Worm (Caenorhabditis elegans) whole organism, L4 larva: ENCODE measurements around the gene vap-2.

ENCODE experiments used
- D1046.2 ChIP-seq: fragments of 200-800 bp; sonication (Bioruptor generic); IDR thresholded peaks from 2 replicates; pipeline ENCODE4 v1.3.6; 2022; ENCODE audit warnings: missing genetic modification characterization, missing compliant biosample characterization
- F26F4.8 ChIP-seq: fragments of 200-800 bp; sonication (Bioruptor generic); conservative IDR thresholded peaks from 2 replicates; pipeline ENCODE4 v1.3.6; 2022; ENCODE audit warnings: missing genetic modification characterization, missing compliant biosample characterization
- F49E8.2 ChIP-seq: sonication (generic microtip); optimal IDR thresholded peaks from 2 replicates; lab custom pipeline; 2016; ENCODE audit warnings: missing compliant biosample characterization, mild to moderate bottlenecking, missing genetic modification characterization, borderline replicate concordance
- T26A8.4 ChIP-seq: fragments of 200-800 bp; sonication (Bioruptor generic); IDR thresholded peaks from 2 replicates; pipeline ENCODE4 v1.3.6; 2022; ENCODE audit warnings: missing genetic modification characterization, missing compliant biosample characterization
- Y5F2A.4 ChIP-seq: fragments of 200-800 bp; sonication (Bioruptor generic); optimal IDR thresholded peaks from 2 replicates; lab custom pipeline; 2018; ENCODE audit warnings: mild to moderate bottlenecking, missing genetic modification characterization, missing compliant biosample characterization
- aha-1 ChIP-seq: fragments of 150-350 bp; peaks from one replicate; lab custom pipeline; 2014; ENCODE audit warnings: missing biosample characterization, missing genetic modification characterization
- aly-2 ChIP-seq: sonication (generic microtip); optimal IDR thresholded peaks from 2 replicates; lab custom pipeline; 2018; ENCODE audit warnings: missing biosample characterization, missing genetic modification characterization
- arid-1 ChIP-seq: fragments of 200-800 bp; sonication (Bioruptor generic); conservative IDR thresholded peaks from 2 replicates; pipeline ENCODE4 v1.3.6; 2022; ENCODE audit warnings: missing genetic modification reagents, missing genetic modification characterization, missing compliant biosample characterization
- ceh-32 ChIP-seq: sonication (generic microtip); optimal IDR thresholded peaks from 2 replicates; lab custom pipeline; 2016; ENCODE audit warnings: mild to moderate bottlenecking, missing genetic modification characterization, missing compliant biosample characterization; ENCODE audit not compliant: poor library complexity
- daf-12 ChIP-seq: fragments of 150-350 bp; optimal IDR thresholded peaks from 2 replicates; lab custom pipeline; 2014; ENCODE audit warnings: missing biosample characterization, missing genetic modification reagents, missing genetic modification characterization
- daf-16 ChIP-seq, 3 experiments: sonication (generic microtip); optimal IDR thresholded peaks; 2 replicates each; lab custom pipeline; 2016 to 2017; ENCODE audit warnings: missing genetic modification characterization in 3 of 3, missing genetic modification reagents in 3 of 3, mild to moderate bottlenecking in 2 of 3, missing compliant biosample characterization in 2 of 3, missing biosample characterization in 1 of 3, moderate library complexity in 1 of 3
- dmd-6 ChIP-seq: fragments of 200-800 bp; sonication (Bioruptor generic); IDR thresholded peaks from 2 replicates; pipeline ENCODE4 v1.3.6; 2022; ENCODE audit warnings: missing genetic modification reagents, missing genetic modification characterization, missing compliant biosample characterization
- dve-1 ChIP-seq: sonication (generic microtip); optimal IDR thresholded peaks from 2 replicates; lab custom pipeline; 2017; ENCODE audit warnings: antibody characterized with exemption, mild to moderate bottlenecking, missing genetic modification characterization, missing compliant biosample characterization; ENCODE audit not compliant: insufficient read depth
- egl-27 ChIP-seq: sonication (generic microtip); optimal IDR thresholded peaks from 3 replicates; lab custom pipeline; 2017; ENCODE audit warnings: missing biosample characterization, missing genetic modification reagents, missing genetic modification characterization
- hlh-11 ChIP-seq: fragments of 200-800 bp; sonication (Bioruptor generic); optimal IDR thresholded peaks from 2 replicates; lab custom pipeline; 2018; ENCODE audit warnings: mild to moderate bottlenecking, missing genetic modification characterization, missing compliant biosample characterization
- hlh-30 ChIP-seq: sonication (generic microtip); optimal IDR thresholded peaks from 2 replicates; lab custom pipeline; 2017; ENCODE audit warnings: antibody characterized with exemption, mild to moderate bottlenecking, missing genetic modification characterization, missing compliant biosample characterization; ENCODE audit not compliant: insufficient read depth
- lim-7 ChIP-seq: fragments of 200-800 bp; sonication (Bioruptor generic); IDR thresholded peaks from 2 replicates; pipeline ENCODE4 v1.3.6; 2022; ENCODE audit warnings: missing genetic modification characterization, missing compliant biosample characterization
- lin-15B ChIP-seq: fragments of 150-350 bp; sonication (generic microtip); optimal IDR thresholded peaks from 3 replicates; lab custom pipeline; 2014; ENCODE audit warnings: missing biosample characterization, missing genetic modification characterization
- mep-1 ChIP-seq: fragments of 150-350 bp; sonication (generic microtip); optimal IDR thresholded peaks from 3 replicates; lab custom pipeline; 2014; ENCODE audit warnings: missing biosample characterization, missing genetic modification characterization
- mxl-3 ChIP-seq: fragments of 200-800 bp; sonication (Bioruptor generic); optimal IDR thresholded peaks from 2 replicates; lab custom pipeline; 2018; ENCODE audit warnings: mild to moderate bottlenecking, missing genetic modification characterization, missing compliant biosample characterization
- nhr-10 ChIP-seq: fragments of 150-350 bp; optimal IDR thresholded peaks from 2 replicates; lab custom pipeline; 2014; ENCODE audit warnings: missing biosample characterization, missing genetic modification characterization
- nhr-28 ChIP-seq: fragments of 150-350 bp; optimal IDR thresholded peaks from 2 replicates; lab custom pipeline; 2014; ENCODE audit warnings: missing biosample characterization, missing genetic modification characterization
- nhr-6 ChIP-seq: fragments of 150-350 bp; optimal IDR thresholded peaks from 2 replicates; lab custom pipeline; 2014; ENCODE audit warnings: missing biosample characterization, missing genetic modification characterization
- php-3 ChIP-seq: fragments of 200-800 bp; sonication (Bioruptor generic); IDR thresholded peaks from 2 replicates; pipeline ENCODE4 v1.3.6; 2022; ENCODE audit warnings: missing genetic modification reagents, missing genetic modification characterization, missing compliant biosample characterization
- pqm-1 ChIP-seq: sonication (generic microtip); optimal IDR thresholded peaks from 2 replicates; lab custom pipeline; 2017; ENCODE audit warnings: missing biosample characterization, missing genetic modification characterization
- saeg-2 ChIP-seq: fragments of 200-800 bp; sonication (Bioruptor generic); IDR thresholded peaks from 2 replicates; pipeline ENCODE4 v1.3.6; 2022; ENCODE audit warnings: missing genetic modification reagents, missing genetic modification characterization, missing compliant biosample characterization
- skn-1 ChIP-seq: fragments of 150-350 bp; optimal IDR thresholded peaks from 2 replicates; lab custom pipeline; 2014; ENCODE audit warnings: missing biosample characterization, missing genetic modification characterization
- snpc-4 ChIP-seq: fragments of 150-350 bp; optimal IDR thresholded peaks from 2 replicates; lab custom pipeline; 2014; ENCODE audit warnings: missing biosample characterization, missing genetic modification characterization
- spr-1 ChIP-seq: sonication (generic microtip); optimal IDR thresholded peaks from 2 replicates; lab custom pipeline; 2016; ENCODE audit warnings: mild to moderate bottlenecking, missing genetic modification characterization, missing compliant biosample characterization
- spr-3 ChIP-seq: fragments of 200-800 bp; sonication (Bioruptor generic); optimal IDR thresholded peaks from 2 replicates; lab custom pipeline; 2018; ENCODE audit warnings: mild to moderate bottlenecking, missing genetic modification characterization, missing compliant biosample characterization
- tag-97 ChIP-seq: fragments of 200-800 bp; sonication (Bioruptor generic); IDR thresholded peaks from 2 replicates; pipeline ENCODE4 v1.3.6; 2022; ENCODE audit warnings: missing genetic modification characterization, missing compliant biosample characterization
- unc-130 ChIP-seq: sonication (generic microtip); optimal IDR thresholded peaks from 2 replicates; lab custom pipeline; 2016; ENCODE audit warnings: missing genetic modification reagents, missing genetic modification characterization, missing compliant biosample characterization
- unc-62 ChIP-seq, 3 experiments: fragments of 150-350 bp in 1 of 3; sonication (generic microtip); optimal IDR thresholded peaks in 2 of 3; peaks in 1 of 3; 1 replicate in 1 of 3; 2 replicates in 2 of 3; lab custom pipeline; 2014 to 2017; ENCODE audit warnings: missing biosample characterization in 3 of 3, missing genetic modification characterization in 3 of 3, missing genetic modification reagents in 3 of 3, missing genotype in 1 of 3
- zip-2 ChIP-seq: fragments of 150-350 bp; optimal IDR thresholded peaks from 2 replicates; lab custom pipeline; 2014; ENCODE audit warnings: missing biosample characterization, missing genetic modification characterization
- ztf-7 ChIP-seq: fragments of 150-350 bp; optimal IDR thresholded peaks from 2 replicates; lab custom pipeline; 2014; ENCODE audit warnings: missing biosample characterization, missing genetic modification characterization

Gene vap-2

DNA sequence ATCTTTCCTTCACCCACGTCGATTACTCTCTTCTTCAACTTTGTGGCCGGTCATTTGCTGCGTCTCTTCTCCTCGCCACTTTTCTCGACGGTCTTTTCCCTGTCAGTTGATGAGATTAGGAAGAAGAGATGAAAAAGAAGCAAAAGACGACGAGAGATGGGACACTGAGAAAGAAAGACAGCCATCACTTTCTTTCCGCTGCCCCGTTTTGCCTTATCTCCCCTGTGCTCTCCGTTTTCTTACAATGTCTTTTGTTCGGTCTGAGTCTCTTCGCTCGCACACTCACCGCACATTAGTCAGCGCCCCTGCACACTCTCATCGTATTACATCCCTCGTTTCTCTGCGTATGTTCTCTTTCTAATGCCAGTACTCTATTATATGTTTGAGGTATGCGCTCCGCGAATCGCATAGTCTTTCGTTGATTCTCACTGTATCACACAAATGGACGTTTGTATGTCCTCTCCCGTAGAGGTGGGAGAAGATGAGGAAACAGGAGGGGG is 26.2 kb downstream of the vap-2 start (continued):
- TF ChIP-seq ztf-7 (tag; lab: Kevin White, UChicago) (peak; percentile 78), spr-3 (peak; percentile 60), F49E8.2 (tag; lab: Kevin White, UChicago) (no peak), saeg-2 (GFP tag; lab: Robert Waterston, UW) (peak; percentile 73; the same call in 1 of the 2 replicates)

DNA sequence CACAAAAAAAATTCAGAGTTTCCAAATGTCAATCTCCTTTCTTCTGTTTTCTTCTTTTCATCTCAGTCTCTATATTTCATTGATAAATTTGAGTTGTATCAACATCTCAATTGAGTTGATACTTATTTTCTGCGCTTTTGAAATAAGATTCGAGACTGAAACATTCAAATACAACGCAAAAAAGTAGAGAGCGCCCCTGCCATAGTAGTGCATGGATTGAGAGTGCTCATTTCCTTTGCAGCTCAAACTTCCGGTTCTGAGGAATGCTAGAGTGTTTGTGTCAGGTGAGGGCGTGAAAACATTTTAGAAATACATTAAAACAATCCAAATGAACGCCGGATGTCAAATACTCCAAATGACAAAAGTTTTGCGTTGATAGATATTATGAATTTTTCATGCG is 29.0 kb downstream of the vap-2 start:
- TF ChIP-seq ceh-32: no peak
- peak; percentile 85 for TF ChIP-seq aha-1 (tag; lab: Kevin White, UChicago)

DNA sequence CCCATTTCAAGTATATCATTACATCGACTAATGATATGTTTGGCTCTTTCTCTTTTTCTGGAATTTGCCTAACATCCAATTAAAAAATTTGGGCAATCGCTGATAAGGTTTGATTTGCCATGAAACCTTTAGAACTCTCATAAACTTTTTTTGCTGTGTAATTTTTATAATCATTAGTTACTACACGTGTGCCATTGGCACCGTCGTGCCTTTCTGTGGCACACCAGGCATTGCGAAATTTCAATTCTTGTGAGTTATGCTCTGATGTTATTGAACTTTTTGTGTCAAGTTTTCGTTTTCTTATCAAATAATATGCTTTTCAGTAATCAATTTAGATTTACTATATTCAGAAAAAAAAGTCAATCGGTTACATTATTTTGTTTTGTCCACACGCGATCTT is 31.4 kb downstream of the vap-2 start:
- TF ChIP-seq dmd-6 (peak; percentile 26; the same call in 1 of the 2 replicates), hlh-30 (tag; lab: Kevin White, UChicago) (peak; percentile 42), D1046.2 (GFP tag; lab: Robert Waterston, UW) (no peak), hlh-11 (tag; lab: Kevin White, UChicago) (peak; percentile 6), lin-15B (no peak), daf-12 (tag; lab: Kevin White, UChicago) (no peak), php-3 (GFP tag; lab: Robert Waterston, UW) (peak; percentile 64), zip-2 (no peak), daf-16 (GFP tag; optimal IDR thresholded peaks at IDR 0.05; lab: Kevin White, UChicago) (no peak), daf-16 (tag; optimal IDR thresholded peaks at IDR 0.05; lab: Kevin White, UChicago) (peak; percentile 43), pqm-1 (tag; lab: Kevin White, UChicago) (peak; percentile 43), mxl-3 (peak; percentile 55), dve-1 (tag; lab: Kevin White, UChicago) (peak; percentile 66)

DNA sequence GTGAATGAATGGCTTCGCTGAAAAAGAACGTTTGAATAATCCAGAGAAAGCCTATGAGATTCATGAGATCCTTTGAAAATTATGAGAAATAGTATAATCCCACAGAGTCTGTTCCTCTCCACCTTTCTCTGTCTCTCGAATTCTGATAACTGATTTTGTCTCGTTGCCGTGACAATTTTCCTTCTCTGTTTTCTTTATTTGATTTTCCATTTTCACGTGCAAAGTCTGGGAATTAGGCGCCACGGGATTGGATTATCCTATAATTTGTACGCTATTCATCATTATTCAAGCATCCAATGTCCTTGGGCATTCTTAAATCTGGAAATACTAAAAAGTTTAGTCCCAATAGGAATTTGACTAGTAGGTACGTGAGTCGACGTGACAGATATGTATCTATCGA is 33.9 kb downstream of the vap-2 start:
- no peak for TF ChIP-seq aly-2 (tag; lab: Kevin White, UChicago)
- TF ChIP-seq unc-62 (GFP tag; optimal IDR thresholded peaks at IDR 0.05 in 1 of 2; lab: Kevin White, UChicago): peak in 1 of 2 experiments; percentile 50
- no peak for TF ChIP-seq unc-62 (tag; optimal IDR thresholded peaks at IDR 0.05; lab: Kevin White, UChicago)

DNA sequence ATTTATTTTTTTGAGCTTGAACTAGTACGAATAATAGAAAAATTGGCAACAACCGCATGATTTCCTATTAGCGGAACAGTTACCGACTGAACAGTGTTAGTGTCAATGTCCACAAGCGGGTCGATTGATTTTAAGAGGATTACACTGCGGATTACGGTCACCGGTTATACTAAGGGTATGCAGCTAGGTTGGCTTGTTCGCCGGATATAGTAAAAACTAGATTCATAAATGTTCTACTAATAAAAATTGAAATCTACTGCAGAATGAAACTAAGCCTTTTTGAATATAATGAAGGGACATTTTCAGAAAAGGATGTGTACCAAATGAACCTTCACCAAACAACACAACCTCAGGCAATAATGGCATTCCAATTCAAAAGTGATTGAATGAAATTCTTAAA is 34.7 kb downstream of the vap-2 start, which contains the start of gene R07A4.4:
Gene R07A4.4, minus strand, starts transcription at position 101 of the 400 bp plus-strand sequence.
- no peak for TF ChIP-seq snpc-4 (tag; lab: Kevin White, UChicago)
- no peak for TF ChIP-seq skn-1
- TF ChIP-seq tag-97 (GFP tag; lab: Robert Waterston, UW): no peak
- no peak for TF ChIP-seq lim-7 (GFP tag; lab: Robert Waterston, UW)
- no peak for TF ChIP-seq daf-16 (GFP tag; optimal IDR thresholded peaks at IDR 0.05; lab: Kevin White, UChicago)
- no peak for TF ChIP-seq daf-16 (tag; optimal IDR thresholded peaks at IDR 0.05; lab: Kevin White, UChicago)
- no peak for TF ChIP-seq egl-27 (tag; lab: Kevin White, UChicago)
- TF ChIP-seq Y5F2A.4: no peak
- no peak for TF ChIP-seq unc-130 (GFP tag; lab: Kevin White, UChicago)
- no peak for TF ChIP-seq nhr-28 (tag; lab: Kevin White, UChicago)
- no peak for TF ChIP-seq nhr-10 (tag; lab: Kevin White, UChicago)
- TF ChIP-seq F26F4.8 (GFP tag; lab: Robert Waterston, UW): no peak
- no peak for TF ChIP-seq mep-1
- no peak for TF ChIP-seq spr-3
- TF ChIP-seq spr-1: no peak
- no peak for TF ChIP-seq nhr-6 (tag; lab: Kevin White, UChicago)
- TF ChIP-seq T26A8.4 (GFP tag; lab: Robert Waterston, UW): no peak
- TF ChIP-seq arid-1 (GFP tag; lab: Robert Waterston, UW): no peak
- TF ChIP-seq, all 104 proteins: peak for 0
